Worm (Caenorhabditis elegans): ENCODE results near the gene chil-27.

Gene chil-27

DNA sequence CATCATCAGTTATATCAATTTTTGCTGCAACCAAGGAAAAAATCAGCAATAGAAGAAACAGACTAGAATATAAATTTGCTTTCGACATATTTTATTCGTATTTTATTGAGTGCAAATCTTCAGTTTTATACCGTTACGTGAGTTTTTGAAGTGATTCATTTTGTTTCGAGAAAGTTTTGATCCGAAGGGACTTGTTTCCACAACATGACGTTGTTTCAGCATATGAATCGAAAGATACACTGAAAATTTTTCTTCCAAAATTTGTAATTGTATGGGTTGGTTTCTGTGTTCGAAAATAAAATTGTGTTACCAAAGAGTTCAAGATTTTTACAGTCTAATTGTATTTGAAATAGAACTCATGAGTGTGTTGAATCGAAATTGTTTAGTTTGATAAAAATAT is 2.3 kb downstream of the chil-27 start, which contains the start of gene T19H5.7:
Gene T19H5.7 (minus strand): TSS at position 101 of the 400 bp plus-strand sequence.
- TF ChIP-seq T23F11.4 (GFP tag; optimal IDR thresholded peaks at IDR 0.05), result no peak
- no peak for TF ChIP-seq ztf-16 (tag; optimal IDR thresholded peaks at IDR 0.05)
- no peak for TF ChIP-seq unc-42 (tag; optimal IDR thresholded peaks at IDR 0.05)
- no peak for TF ChIP-seq ceh-34 (tag; optimal IDR thresholded peaks at IDR 0.05)
- no peak for TF ChIP-seq fkh-10 (GFP tag; optimal IDR thresholded peaks at IDR 0.05)
- no peak for TF ChIP-seq madf-2 (tag; optimal IDR thresholded peaks at IDR 0.05)
- no peak for TF ChIP-seq F13H6.1 (tag; optimal IDR thresholded peaks at IDR 0.05)
- TF ChIP-seq fkh-6 (tag; optimal IDR thresholded peaks at IDR 0.05), result no peak
- TF ChIP-seq nfya-1 (tag; optimal IDR thresholded peaks at IDR 0.05), result no peak
- no peak for TF ChIP-seq hlh-15 (tag; optimal IDR thresholded peaks at IDR 0.05)
- no peak for TF ChIP-seq ceh-31 (tag; optimal IDR thresholded peaks at IDR 0.05)

DNA sequence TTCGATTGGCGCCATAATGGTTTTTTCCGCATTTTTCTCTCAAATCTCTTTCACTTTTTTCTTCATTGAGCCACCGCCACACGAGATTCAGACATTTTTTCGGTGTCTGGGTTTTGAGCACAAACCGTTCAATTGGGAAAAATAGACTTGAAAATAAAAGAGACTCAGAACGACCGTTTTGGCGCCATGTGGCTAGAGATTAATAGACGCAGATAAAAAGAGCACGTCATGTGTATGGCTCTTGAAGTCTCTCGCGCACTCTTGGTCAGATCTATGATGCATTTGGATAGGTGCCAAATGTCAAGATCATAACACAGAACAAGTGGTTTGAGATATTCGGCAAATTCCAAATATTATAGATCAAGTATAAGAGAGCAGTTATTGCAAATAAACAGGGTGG is 3.8 kb downstream of the chil-27 start:
- TF ChIP-seq odd-2 (tag; optimal IDR thresholded peaks at IDR 0.05), result no peak
- TF ChIP-seq ets-4 (tag; optimal IDR thresholded peaks at IDR 0.05), result no peak
- TF ChIP-seq tbx-7 (tag; optimal IDR thresholded peaks at IDR 0.05), result no peak
- TF ChIP-seq ceh-18 (tag; optimal IDR thresholded peaks at IDR 0.05), result no peak
- no peak for TF ChIP-seq nhr-232 (tag; optimal IDR thresholded peaks at IDR 0.05)
- TF ChIP-seq K02D7.2 (tag; optimal IDR thresholded peaks at IDR 0.05), result no peak
- no peak for TF ChIP-seq rnt-1 (tag; optimal IDR thresholded peaks at IDR 0.05)
- no peak for TF ChIP-seq pha-4 (tag; optimal IDR thresholded peaks at IDR 0.05)
- no peak for TF ChIP-seq che-1 (tag; optimal IDR thresholded peaks at IDR 0.05)
- TF ChIP-seq hlh-8 (tag; optimal IDR thresholded peaks at IDR 0.05), result no peak
- no peak for TF ChIP-seq nfya-1 (tag; optimal IDR thresholded peaks at IDR 0.05)
- no peak for TF ChIP-seq pag-3 (tag; optimal IDR thresholded peaks at IDR 0.05; ENCODE audit: borderline replicate concordance)

DNA sequence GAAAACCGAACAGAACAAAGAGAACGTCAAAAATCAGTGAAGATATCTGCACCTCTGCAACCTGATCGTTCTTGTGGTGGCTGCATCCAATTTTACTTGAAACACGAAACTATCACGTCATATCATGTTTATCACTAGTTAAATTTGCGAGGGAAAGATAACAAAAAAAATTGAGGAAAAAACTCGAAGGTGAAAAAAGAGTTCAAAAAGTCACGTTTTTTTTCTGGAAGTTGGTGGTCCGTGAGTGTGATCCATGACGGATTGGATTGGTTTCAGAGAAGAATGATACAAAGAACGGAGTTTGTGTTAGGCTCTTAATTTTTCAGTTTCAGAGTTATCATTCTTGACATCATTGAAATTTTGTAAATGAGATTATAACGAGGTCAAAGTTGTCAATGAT is 4.9 kb downstream of the chil-27 start:
- TF ChIP-seq unc-3 (GFP tag; conservative IDR thresholded peaks at IDR 0.05) (no peak), unc-3 (tag; optimal IDR thresholded peaks at IDR 0.05) (no peak), ztf-16 (tag; optimal IDR thresholded peaks at IDR 0.05) (no peak), sdc-2 (tag; optimal IDR thresholded peaks at IDR 0.05) (no peak), ceh-14 (tag; optimal IDR thresholded peaks at IDR 0.05) (no peak), fax-1 (tag; optimal IDR thresholded peaks at IDR 0.05) (no peak), ref-2 (tag; optimal IDR thresholded peaks at IDR 0.05) (no peak), ceh-24 (tag; optimal IDR thresholded peaks at IDR 0.05) (no peak), odd-2 (tag; optimal IDR thresholded peaks at IDR 0.05) (no peak), nfya-1 (tag; optimal IDR thresholded peaks at IDR 0.05) (no peak), syd-9 (tag; optimal IDR thresholded peaks at IDR 0.05) (no peak), unc-55 (GFP tag; optimal IDR thresholded peaks at IDR 0.05) (no peak)

DNA sequence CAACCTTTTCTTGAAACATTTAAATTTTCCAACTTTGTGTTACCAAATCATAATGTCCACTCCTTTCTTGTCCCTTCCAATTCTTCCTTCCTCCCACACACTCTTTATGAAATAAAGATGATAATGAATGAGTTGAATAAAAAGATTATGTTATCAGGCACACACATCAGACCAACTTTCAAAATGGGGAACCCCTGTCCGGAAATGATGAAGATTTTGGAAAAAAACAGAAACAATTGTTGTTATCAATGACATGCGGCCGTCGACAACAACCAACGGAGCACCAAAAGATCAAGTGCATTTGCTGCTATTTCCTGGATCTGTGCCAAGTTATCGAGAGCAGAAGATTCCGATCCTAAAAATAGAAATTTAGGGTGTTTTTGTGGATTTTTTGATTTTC is 5.7 kb downstream of the chil-27 start:
- TF ChIP-seq elt-2 (tag; optimal IDR thresholded peaks at IDR 0.05), result peak; percentile 28
- no peak for TF ChIP-seq ceh-24 (tag; optimal IDR thresholded peaks at IDR 0.05)
- no peak for TF ChIP-seq madf-2 (tag; optimal IDR thresholded peaks at IDR 0.05)
- TF ChIP-seq hlh-15 (tag; optimal IDR thresholded peaks at IDR 0.05), result no peak
- TF ChIP-seq ceh-18 (tag; optimal IDR thresholded peaks at IDR 0.05), result no peak

DNA sequence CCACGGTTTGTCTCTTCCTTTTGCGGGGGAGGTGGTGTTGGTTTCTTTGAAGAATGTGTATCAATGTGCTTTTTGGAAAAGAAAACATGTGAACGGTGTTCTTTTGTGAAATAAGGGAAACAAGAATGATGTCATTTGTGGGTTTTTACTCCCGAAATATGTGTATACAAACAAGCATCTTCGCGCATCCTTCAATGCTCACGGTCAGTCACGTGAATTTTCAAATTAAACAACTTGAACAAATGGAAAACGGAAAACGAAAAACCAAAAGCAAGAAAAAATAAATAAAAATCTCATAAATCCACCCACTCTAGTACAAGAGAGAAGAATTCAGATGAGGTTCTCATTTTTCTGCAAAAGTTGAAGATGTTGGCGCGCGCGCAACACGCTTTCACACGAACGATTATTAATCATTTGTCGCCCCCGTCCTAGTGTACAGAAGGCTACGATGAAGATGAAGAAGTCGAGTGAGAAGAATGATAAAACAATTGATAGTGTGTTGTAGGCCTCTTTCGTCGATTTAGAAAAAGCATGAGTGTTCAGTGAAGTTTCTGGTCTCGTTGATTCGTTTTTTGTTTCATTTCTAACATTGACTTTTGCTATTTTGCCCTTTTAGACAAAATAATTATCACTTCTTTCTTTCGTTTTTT is 7.5 kb downstream of the chil-27 start:
- no peak for TF ChIP-seq fkh-10 (GFP tag; optimal IDR thresholded peaks at IDR 0.05)

DNA sequence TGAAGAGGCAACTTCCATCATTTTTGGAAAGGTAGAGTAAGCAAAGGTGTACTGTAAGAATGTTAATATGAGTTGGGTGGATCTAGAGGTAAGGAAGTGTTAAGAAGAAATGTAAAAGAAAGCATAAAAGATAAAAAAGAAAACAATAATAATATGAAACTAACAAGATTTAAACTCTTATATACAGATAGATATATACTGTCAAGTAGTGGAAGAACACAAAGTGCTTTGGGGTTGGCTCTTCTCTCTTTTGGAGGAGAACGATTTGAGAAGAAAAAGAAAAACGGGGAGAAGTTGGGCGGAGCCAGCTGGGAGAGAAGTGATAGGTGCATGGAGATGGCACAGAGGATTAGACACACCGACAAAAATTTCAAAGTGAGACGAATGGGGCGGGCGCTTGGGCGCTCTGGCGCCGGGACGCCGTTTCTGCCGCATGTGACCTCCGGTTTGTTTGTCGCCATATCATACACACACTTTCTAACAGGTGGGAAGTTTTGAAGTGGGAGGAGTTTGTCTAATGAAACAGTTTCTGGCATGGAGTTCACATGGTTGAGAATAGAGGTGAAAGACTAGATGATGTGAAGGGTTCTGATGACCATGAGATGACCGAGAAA is 9.8 kb downstream of the chil-27 start, which contains the start of gene T19H5.4:
Gene T19H5.4 (minus strand): TSS at position 51 of the 614 bp plus-strand sequence.
- TF ChIP-seq elt-2 (tag; optimal IDR thresholded peaks at IDR 0.05), result no peak
- TF ChIP-seq unc-3 (GFP tag; conservative IDR thresholded peaks at IDR 0.05), result no peak
- no peak for TF ChIP-seq unc-3 (tag; optimal IDR thresholded peaks at IDR 0.05)
- peak; percentile 23 for TF ChIP-seq ceh-31 (tag; optimal IDR thresholded peaks at IDR 0.05)
- TF ChIP-seq fkh-6 (tag; optimal IDR thresholded peaks at IDR 0.05), result no peak
- TF ChIP-seq C38D4.7 (GFP tag; optimal IDR thresholded peaks at IDR 0.05), result no peak
- no peak for TF ChIP-seq ceh-14 (tag; optimal IDR thresholded peaks at IDR 0.05)
- no peak for TF ChIP-seq ceh-18 (tag; optimal IDR thresholded peaks at IDR 0.05)
